Worm (Caenorhabditis elegans) whole organism, L3 larva: ENCODE measurements around the gene pph-2.

ENCODE experiments used
- ZK546.5 ChIP-seq: sonication (generic microtip); optimal IDR thresholded peaks from 2 replicates; lab custom pipeline; 2017; ENCODE audit warnings: missing biosample characterization, missing genetic modification characterization
- aly-2 ChIP-seq: fragments of 150-350 bp; optimal IDR thresholded peaks from 2 replicates; lab custom pipeline; 2014; ENCODE audit warnings: missing biosample characterization, missing genetic modification characterization
- ceh-82 ChIP-seq: fragments of 150-350 bp; optimal IDR thresholded peaks from 2 replicates; lab custom pipeline; 2014; ENCODE audit warnings: missing biosample characterization, missing genetic modification characterization
- ceh-9 ChIP-seq: sonication (generic microtip); optimal IDR thresholded peaks from 2 replicates; lab custom pipeline; 2018; ENCODE audit warnings: missing biosample characterization, missing genetic modification characterization
- egl-5 ChIP-seq: fragments of 150-350 bp; optimal IDR thresholded peaks from 2 replicates; lab custom pipeline; 2017; ENCODE audit warnings: missing biosample characterization, missing genetic modification reagents, missing genetic modification characterization, inconsistent platforms
- elt-1 ChIP-seq: fragments of 150-350 bp; optimal IDR thresholded peaks from 2 replicates; lab custom pipeline; 2014; ENCODE audit warnings: missing biosample characterization, missing genetic modification characterization
- elt-2 ChIP-seq: sonication (generic microtip); optimal IDR thresholded peaks from 2 replicates; lab custom pipeline; 2016; ENCODE audit warnings: missing genetic modification reagents, mild to moderate bottlenecking, missing genetic modification characterization, missing compliant biosample characterization
- elt-3 ChIP-seq, 3 experiments: fragments of 150-350 bp in 1 of 3; sonication (generic microtip) in 2 of 3; optimal IDR thresholded peaks; 2 replicates in 2 of 3; 4 replicates in 1 of 3; lab custom pipeline; 2014 to 2017; ENCODE audit warnings: missing biosample characterization in 3 of 3, missing genetic modification characterization in 3 of 3
- eor-1 ChIP-seq, 2 experiments: fragments of 150-350 bp; optimal IDR thresholded peaks; 2 replicates each; lab custom pipeline; 2014 to 2018; ENCODE audit warnings: missing biosample characterization in 2 of 2, missing genetic modification characterization in 2 of 2
- fkh-2 ChIP-seq: fragments of 150-350 bp; optimal IDR thresholded peaks from 2 replicates; lab custom pipeline; 2014; ENCODE audit warnings: missing biosample characterization, missing genetic modification reagents, missing genetic modification characterization
- fos-1 ChIP-seq: fragments of 150-350 bp; optimal IDR thresholded peaks from 2 replicates; lab custom pipeline; 2014; ENCODE audit warnings: missing biosample characterization, missing genetic modification characterization
- hmg-11 ChIP-seq: sonication (generic microtip); optimal IDR thresholded peaks from 2 replicates; lab custom pipeline; 2016; ENCODE audit warnings: missing genetic modification characterization, missing compliant biosample characterization
- lsy-12 ChIP-seq: sonication (generic microtip); optimal IDR thresholded peaks from 2 replicates; lab custom pipeline; 2016; ENCODE audit warnings: mild to moderate bottlenecking, missing genetic modification characterization, missing compliant biosample characterization
- nfya-1 ChIP-seq: sonication (generic microtip); optimal IDR thresholded peaks from 2 replicates; lab custom pipeline; 2017; ENCODE audit warnings: missing genetic modification characterization, mild to moderate bottlenecking, missing compliant biosample characterization, antibody characterized with exemption, moderate library complexity; ENCODE audit not compliant: insufficient read depth
- nhr-11 ChIP-seq: fragments of 150-350 bp; optimal IDR thresholded peaks from 2 replicates; lab custom pipeline; 2014; ENCODE audit warnings: missing biosample characterization, missing genetic modification characterization
- nhr-12 ChIP-seq: fragments of 150-350 bp; optimal IDR thresholded peaks from 2 replicates; lab custom pipeline; 2014; ENCODE audit warnings: missing biosample characterization, missing genetic modification characterization
- nhr-23 ChIP-seq: fragments of 150-350 bp; optimal IDR thresholded peaks from 2 replicates; lab custom pipeline; 2014; ENCODE audit warnings: missing biosample characterization, missing genetic modification reagents, missing genetic modification characterization
- nhr-237 ChIP-seq: fragments of 150-350 bp; optimal IDR thresholded peaks from 2 replicates; lab custom pipeline; 2014; ENCODE audit warnings: missing biosample characterization, missing genetic modification characterization
- nhr-25 ChIP-seq: sonication (generic microtip); optimal IDR thresholded peaks from 2 replicates; lab custom pipeline; 2017; ENCODE audit warnings: missing biosample characterization, missing genetic modification characterization
- nhr-28 ChIP-seq: fragments of 150-350 bp; optimal IDR thresholded peaks from 2 replicates; lab custom pipeline; 2014; ENCODE audit warnings: missing biosample characterization, missing genetic modification characterization
- nhr-43 ChIP-seq: sonication (generic microtip); optimal IDR thresholded peaks from 2 replicates; lab custom pipeline; 2016; ENCODE audit warnings: mild to moderate bottlenecking, missing genetic modification characterization, missing compliant biosample characterization; ENCODE audit not compliant: poor library complexity, severe bottlenecking
- nhr-67 ChIP-seq: fragments of 150-350 bp; optimal IDR thresholded peaks from 2 replicates; lab custom pipeline; 2014; ENCODE audit warnings: missing biosample characterization, missing genetic modification characterization
- nhr-76 ChIP-seq: fragments of 150-350 bp; sonication (generic microtip); optimal IDR thresholded peaks from 5 replicates; lab custom pipeline; 2014; ENCODE audit warnings: missing biosample characterization, missing genetic modification characterization
- nhr-77 ChIP-seq: fragments of 150-350 bp; optimal IDR thresholded peaks from 2 replicates; lab custom pipeline; 2014; ENCODE audit warnings: missing biosample characterization, missing genetic modification characterization
- pha-4 ChIP-seq: fragments of 150-350 bp; optimal IDR thresholded peaks from 2 replicates; lab custom pipeline; 2014; ENCODE audit warnings: missing biosample characterization, missing genetic modification reagents, missing genetic modification characterization
- pqm-1 ChIP-seq: fragments of 150-350 bp; optimal IDR thresholded peaks from 2 replicates; lab custom pipeline; 2017; ENCODE audit warnings: missing biosample characterization, missing genetic modification characterization, inconsistent platforms
- sea-2 ChIP-seq: fragments of 150-350 bp; sonication (generic microtip); optimal IDR thresholded peaks from 4 replicates; lab custom pipeline; 2014; ENCODE audit warnings: missing biosample characterization, missing genetic modification reagents, missing genetic modification characterization
- skn-1 ChIP-seq: fragments of 150-350 bp; optimal IDR thresholded peaks from 2 replicates; lab custom pipeline; 2014; ENCODE audit warnings: missing biosample characterization, missing genetic modification characterization
- tbx-2 ChIP-seq: sonication (generic microtip); optimal IDR thresholded peaks from 2 replicates; lab custom pipeline; 2016; ENCODE audit warnings: mild to moderate bottlenecking, missing genetic modification characterization, missing compliant biosample characterization
- unc-39 ChIP-seq: sonication (generic microtip); optimal IDR thresholded peaks from 4 replicates; lab custom pipeline; 2017; ENCODE audit warnings: missing biosample characterization, missing genetic modification characterization
- ztf-11 ChIP-seq: fragments of 150-350 bp; optimal IDR thresholded peaks from 2 replicates; lab custom pipeline; 2014; ENCODE audit warnings: missing biosample characterization, missing genetic modification characterization
- ztf-4 ChIP-seq: fragments of 150-350 bp; optimal IDR thresholded peaks from 2 replicates; lab custom pipeline; 2014; ENCODE audit warnings: missing biosample characterization, missing genetic modification characterization

The pph-2 gene

DNA sequence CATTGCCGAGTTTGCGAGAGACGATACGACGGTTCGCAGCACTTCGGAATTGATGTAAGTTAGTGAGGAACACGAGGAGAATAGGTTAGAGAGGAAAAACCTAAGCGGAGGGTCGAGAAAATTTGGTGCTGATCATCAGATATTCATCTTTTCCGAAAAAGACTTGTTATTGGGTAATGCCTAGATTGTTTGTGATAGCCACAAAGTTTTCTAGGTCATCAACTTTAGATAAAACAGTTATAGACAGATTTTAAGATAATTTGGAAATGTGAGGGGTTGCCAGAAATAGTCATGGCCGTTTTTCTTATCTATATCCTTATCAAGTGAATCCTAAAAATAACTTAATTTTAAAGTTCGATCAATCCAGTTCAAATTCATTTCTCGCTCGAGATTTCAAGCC lies 22.8 kb upstream of the pph-2 start:
- TF ChIP-seq nhr-67, result no peak
- peak; percentile 64 for TF ChIP-seq nhr-23 (tag; lab: Kevin White, UChicago)
- TF ChIP-seq elt-1 (tag; lab: Kevin White, UChicago), result peak; percentile 94
- TF ChIP-seq nhr-43 (tag; lab: Kevin White, UChicago), result peak; percentile 78

DNA sequence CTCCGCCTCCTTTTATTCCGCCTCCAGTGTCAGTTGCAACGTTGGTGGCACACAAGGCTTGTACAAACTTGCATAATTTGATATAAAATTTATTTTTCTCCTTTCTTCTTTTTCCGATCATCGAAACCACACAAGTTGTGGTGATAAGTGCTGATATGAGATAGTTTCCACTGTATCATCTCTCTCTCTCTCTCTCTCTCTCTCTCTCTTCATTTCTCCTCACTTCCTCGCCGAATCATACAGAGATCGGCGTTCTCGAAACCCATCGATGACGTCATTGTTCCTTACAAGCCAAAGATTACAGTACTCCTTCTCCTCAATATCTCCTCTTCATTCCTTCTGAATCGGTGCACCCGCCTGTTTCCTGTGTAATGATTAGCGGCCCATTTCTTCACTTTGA lies 21.8 kb upstream of the pph-2 start, which contains the start of gene nhr-43:
Gene nhr-43, plus strand, starts transcription at position 233 of the 400 bp plus-strand sequence.
- peak; percentile 40 for TF ChIP-seq tbx-2 (tag; lab: Kevin White, UChicago)
- no peak for TF ChIP-seq fkh-2
- TF ChIP-seq nhr-23 (tag; lab: Kevin White, UChicago), result peak; percentile 64
- peak; percentile 98 for TF ChIP-seq nhr-43 (tag; lab: Kevin White, UChicago)
- no peak for TF ChIP-seq ceh-9 (tag; lab: Kevin White, UChicago)
- TF ChIP-seq elt-3 (tag; optimal IDR thresholded peaks at IDR 0.05; lab: Kevin White, UChicago), result peak in 1 of 3 experiments; percentile 72
- TF ChIP-seq nhr-25, result peak; percentile 48
- TF ChIP-seq nfya-1 (tag; lab: Kevin White, UChicago), result peak; percentile 8

DNA sequence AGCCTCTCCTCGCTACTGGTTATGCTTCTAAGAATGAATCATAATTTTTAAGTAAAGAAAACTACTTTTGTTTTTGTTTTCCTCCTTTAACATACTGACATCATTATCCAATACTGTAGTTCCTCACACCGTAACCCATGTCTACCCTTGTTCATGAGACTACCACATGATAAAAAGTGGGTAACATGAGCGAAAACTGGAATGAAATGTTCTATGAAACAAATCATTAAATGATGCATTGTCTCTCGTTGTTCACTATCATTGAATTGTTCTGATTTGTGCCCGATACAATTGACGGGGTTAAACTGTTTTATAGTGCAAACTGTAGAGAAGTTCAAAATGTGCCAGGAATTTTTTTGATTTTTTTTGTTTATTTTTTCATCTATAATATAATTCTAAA lies 20.1 kb upstream of the pph-2 start:
- TF ChIP-seq nfya-1 (tag; lab: Kevin White, UChicago), result peak; percentile 47
- peak; percentile 48 for TF ChIP-seq pqm-1 (tag; lab: Kevin White, UChicago)
- no peak for TF ChIP-seq sea-2 (GFP tag; lab: Kevin White, UChicago)
- TF ChIP-seq nhr-25, result peak; percentile 47
- peak; percentile 93 for TF ChIP-seq nhr-43 (tag; lab: Kevin White, UChicago)
- TF ChIP-seq nhr-76 (tag; lab: Kevin White, UChicago), result no peak
- TF ChIP-seq elt-2, result peak; percentile 13
- TF ChIP-seq nhr-23 (tag; lab: Kevin White, UChicago), result peak; percentile 74
- TF ChIP-seq elt-3 (tag; optimal IDR thresholded peaks at IDR 0.05; lab: Kevin White, UChicago), result peak in 2 of 3 experiments; percentile 28 to 36
- TF ChIP-seq, all 47 proteins: peak for 7

DNA sequence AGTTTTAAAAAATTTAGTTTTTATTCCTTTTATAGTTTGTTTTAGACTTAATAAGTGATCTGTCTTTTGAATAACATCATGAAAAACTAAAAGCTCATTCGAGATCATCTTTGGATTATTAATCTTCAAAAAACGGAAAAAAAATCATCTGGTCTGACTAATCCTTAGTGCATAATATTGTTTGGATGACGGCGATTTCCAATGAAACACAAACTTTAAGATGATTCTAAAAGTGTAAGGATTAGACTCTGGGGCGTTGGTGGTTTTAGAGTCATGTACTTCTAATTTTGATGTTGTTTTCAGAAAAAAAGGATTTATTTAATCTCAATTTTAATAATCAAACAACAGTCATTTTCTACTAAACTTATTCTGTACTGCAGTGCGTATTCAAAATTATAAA lies 15.8 kb upstream of the pph-2 start:
- no peak for TF ChIP-seq nhr-28 (tag; lab: Kevin White, UChicago)
- no peak for TF ChIP-seq nhr-43 (tag; lab: Kevin White, UChicago)
- TF ChIP-seq elt-1 (tag; lab: Kevin White, UChicago), result no peak
- no peak for TF ChIP-seq ztf-11 (tag; lab: Kevin White, UChicago)
- no peak for TF ChIP-seq ceh-9 (tag; lab: Kevin White, UChicago)
- no peak for TF ChIP-seq fos-1 (tag; lab: Kevin White, UChicago)
- TF ChIP-seq nhr-77 (tag; lab: Kevin White, UChicago), result no peak
- TF ChIP-seq unc-39, result no peak
- TF ChIP-seq ZK546.5 (tag; lab: Kevin White, UChicago), result no peak
- no peak for TF ChIP-seq ceh-82
- TF ChIP-seq lsy-12 (tag; lab: Kevin White, UChicago), result no peak
- no peak for TF ChIP-seq nhr-237 (tag; lab: Kevin White, UChicago)
- no peak for TF ChIP-seq nhr-11
- no peak for TF ChIP-seq aly-2 (tag; lab: Kevin White, UChicago)
- no peak for TF ChIP-seq skn-1 (tag; lab: Kevin White, UChicago)

DNA sequence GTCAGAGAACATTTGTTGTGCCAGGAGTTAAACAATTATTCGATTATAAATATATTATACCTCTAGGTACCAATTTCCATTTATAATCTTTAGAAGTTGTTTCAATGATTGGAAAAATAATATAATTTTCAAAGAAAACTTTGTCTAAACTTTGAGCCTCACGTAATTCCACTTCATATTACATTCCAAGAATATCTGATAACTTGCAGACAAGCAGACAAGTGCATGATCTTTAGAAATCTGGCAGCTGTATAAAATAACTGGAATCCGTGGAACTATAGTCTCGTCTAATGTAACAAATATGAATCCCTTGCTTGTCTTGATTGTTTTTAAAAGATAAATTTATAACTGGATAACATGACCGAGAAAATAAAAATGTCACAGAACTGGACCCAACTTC lies 15.0 kb upstream of the pph-2 start:
- TF ChIP-seq eor-1 (tag; optimal IDR thresholded peaks at IDR 0.05; lab: Kevin White, UChicago) (no peak), fos-1 (tag; lab: Kevin White, UChicago) (no peak)
- TF ChIP-seq, all 47 proteins: peak for 0

DNA sequence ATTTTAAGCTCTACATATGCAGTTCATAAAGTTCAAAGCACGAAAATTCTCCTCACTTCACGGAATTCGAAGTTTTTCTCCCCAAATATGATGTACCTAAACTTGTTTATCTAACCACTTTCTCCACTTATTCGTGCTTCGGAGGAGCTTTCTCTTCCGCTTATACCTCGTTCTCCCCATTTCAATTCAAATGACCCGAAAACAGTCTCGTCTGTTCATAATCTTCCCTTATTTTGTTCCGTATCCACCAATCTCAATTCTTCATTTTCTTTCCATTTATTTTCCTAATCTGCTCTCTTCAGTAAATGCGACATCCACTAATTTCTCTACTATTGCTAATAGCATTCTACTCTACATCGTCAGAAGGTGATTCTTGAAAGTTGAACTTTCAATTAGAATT lies 7.7 kb upstream of the pph-2 start, which contains the start of gene let-653:
Gene let-653, plus strand, starts transcription at position 301 of the 400 bp plus-strand sequence.
- TF ChIP-seq nhr-237 (tag; lab: Kevin White, UChicago) (no peak), lsy-12 (tag; lab: Kevin White, UChicago) (no peak), nhr-28 (tag; lab: Kevin White, UChicago) (no peak), pha-4 (tag; lab: Kevin White, UChicago) (no peak), pqm-1 (tag; lab: Kevin White, UChicago) (no peak), sea-2 (GFP tag; lab: Kevin White, UChicago) (no peak), nhr-12 (tag; lab: Kevin White, UChicago) (no peak), nhr-25 (no peak), hmg-11 (tag; lab: Kevin White, UChicago) (no peak), ztf-4 (tag; lab: Kevin White, UChicago) (no peak), nhr-43 (tag; lab: Kevin White, UChicago) (no peak), elt-2 (no peak), egl-5 (tag; lab: Kevin White, UChicago) (no peak)
